Fruit fly (Drosophila melanogaster) whole organism, wandering third instar larva: ENCODE results near the gene CG32270.
A peak's percentile ranks its signal among the peaks of the same experiment; 100 is the strongest.

Source experiments
- CG32264 ChIP-seq: fragments of 200-800 bp; sonication (Bioruptor generic); optimal IDR thresholded peaks from 2 replicates; lab custom pipeline; 2016; ENCODE audit warnings: missing biosample characterization, missing genetic modification characterization
- CG9705 ChIP-seq: fragments of 200-800 bp; sonication (Bioruptor generic); optimal IDR thresholded peaks from 2 replicates; lab custom pipeline; 2018; ENCODE audit warnings: missing biosample characterization, mild to moderate bottlenecking, missing genetic modification characterization
- CrebA ChIP-seq: fragments of 200-800 bp; sonication (Bioruptor generic); optimal IDR thresholded peaks from 2 replicates; lab custom pipeline; 2016; ENCODE audit warnings: missing biosample characterization, mild to moderate bottlenecking, missing genetic modification characterization, borderline replicate concordance
- Dif ChIP-seq: fragments of 200-275, 200-300 bp; sonication (Bioruptor generic); optimal IDR thresholded peaks from 2 replicates; lab custom pipeline; 2018; ENCODE audit warnings: missing biosample characterization, missing genetic modification characterization; ENCODE audit not compliant: partially characterized antibody
- GATAd ChIP-seq: sonication (Bioruptor generic); optimal IDR thresholded peaks from 2 replicates; lab custom pipeline; 2016; ENCODE audit warnings: missing biosample characterization, missing genetic modification characterization
- HLH106 ChIP-seq: fragments of 200-800 bp; optimal IDR thresholded peaks from 3 replicates; lab custom pipeline; 2019; ENCODE audit warnings: missing biosample characterization, mild to moderate bottlenecking, missing genetic modification characterization, moderate library complexity
- Hnf4 ChIP-seq: fragments of 200-800 bp; sonication (Bioruptor generic); optimal IDR thresholded peaks from 2 replicates; lab custom pipeline; 2016; ENCODE audit warnings: missing biosample characterization, mild to moderate bottlenecking, missing genetic modification characterization
- Hr78 ChIP-seq: fragments of >200 bp; optimal IDR thresholded peaks from 2 replicates; lab custom pipeline; 2017; ENCODE audit warnings: missing biosample characterization, missing genetic modification characterization
- Hr83 ChIP-seq: fragments of 200-300 bp; sonication (Bioruptor generic); optimal IDR thresholded peaks from 2 replicates; lab custom pipeline; 2016; ENCODE audit warnings: missing biosample characterization, mild to moderate bottlenecking, missing genetic modification characterization, moderate library complexity; ENCODE audit not compliant: poor library complexity, severe bottlenecking
- Jra ChIP-seq: sonication (Bioruptor generic); optimal IDR thresholded peaks from 2 replicates; lab custom pipeline; 2016; ENCODE audit warnings: missing biosample characterization, missing genetic modification characterization
- Mio ChIP-seq: sonication (Bioruptor generic); optimal IDR thresholded peaks from 2 replicates; lab custom pipeline; 2016; ENCODE audit warnings: missing biosample characterization, missing genetic modification characterization
- Myc ChIP-seq: fragments of >200 bp; optimal IDR thresholded peaks from 2 replicates; lab custom pipeline; 2017
- N ChIP-seq: fragments of >200 bp; optimal IDR thresholded peaks from 2 replicates; lab custom pipeline; 2018; ENCODE audit warnings: missing biosample characterization, missing external identifiers, missing genetic modification characterization
- OdsH ChIP-seq: fragments of 200-800 bp; sonication (Bioruptor generic); optimal IDR thresholded peaks from 2 replicates; lab custom pipeline; 2016; ENCODE audit warnings: missing biosample characterization, mild to moderate bottlenecking, missing genetic modification characterization
- Rel ChIP-seq, 2 experiments: fragments of 200-800 bp; sonication (Bioruptor generic) in 1 of 2; optimal IDR thresholded peaks; 2 replicates in 1 of 2; 3 replicates in 1 of 2; lab custom pipeline; 2016 to 2019; ENCODE audit warnings: mild to moderate bottlenecking in 2 of 2, missing biosample characterization in 2 of 2, missing genetic modification characterization in 2 of 2, moderate library complexity in 1 of 2
- Sp1 ChIP-seq: fragments of 200-800 bp; sonication (Bioruptor generic); optimal IDR thresholded peaks from 3 replicates; lab custom pipeline; 2019; ENCODE audit warnings: missing biosample characterization, mild to moderate bottlenecking, missing genetic modification characterization, moderate library complexity
- Vsx2 ChIP-seq: fragments of 200-300, 225-300 bp; sonication (Bioruptor generic); optimal IDR thresholded peaks from 2 replicates; lab custom pipeline; 2018; ENCODE audit warnings: missing biosample characterization, missing genetic modification characterization; ENCODE audit not compliant: partially characterized antibody
- br ChIP-seq: fragments of 200-800 bp; sonication (Bioruptor generic); optimal IDR thresholded peaks from 2 replicates; lab custom pipeline; 2016; ENCODE audit warnings: missing biosample characterization, missing genetic modification characterization
- brk ChIP-seq: fragments of 200-800 bp; sonication (Bioruptor generic); optimal IDR thresholded peaks from 2 replicates; lab custom pipeline; 2016; ENCODE audit warnings: missing biosample characterization, mild to moderate bottlenecking, missing genetic modification characterization
- dl ChIP-seq, 2 experiments: fragments of 175-275, 200-275 bp in 1 of 2; fragments of 200-275 bp in 1 of 2; sonication (Bioruptor generic); optimal IDR thresholded peaks; lab custom pipeline; 2018; ENCODE audit warnings: mild to moderate bottlenecking in 2 of 2, missing biosample characterization in 2 of 2, missing genetic modification characterization in 2 of 2, moderate library complexity in 2 of 2; ENCODE audit not compliant: partially characterized antibody in 2 of 2, insufficient read depth in 1 of 2
- dmrt93B ChIP-seq: fragments of 200-800 bp; sonication (Bioruptor generic); optimal IDR thresholded peaks from 2 replicates; lab custom pipeline; 2018; ENCODE audit warnings: missing biosample characterization, mild to moderate bottlenecking, missing genetic modification characterization
- dsf ChIP-seq: sonication (Bioruptor generic); optimal IDR thresholded peaks from 2 replicates; lab custom pipeline; 2016; ENCODE audit warnings: missing biosample characterization, missing genetic modification characterization, borderline replicate concordance
- ey ChIP-seq: fragments of 200-800 bp; sonication (Bioruptor generic); optimal IDR thresholded peaks from 2 replicates; lab custom pipeline; 2016; ENCODE audit warnings: missing biosample characterization, missing genetic modification characterization
- foxo ChIP-seq, 2 experiments: fragments of 200-800 bp; sonication (Bioruptor generic); optimal IDR thresholded peaks; 2 replicates in 1 of 2; 3 replicates in 1 of 2; lab custom pipeline; 2016 to 2017; ENCODE audit warnings: missing biosample characterization in 2 of 2, missing genetic modification characterization in 2 of 2
- fru ChIP-seq: fragments of 200-800 bp; sonication (Bioruptor generic); optimal IDR thresholded peaks from 3 replicates; lab custom pipeline; 2016; ENCODE audit warnings: missing biosample characterization, mild to moderate bottlenecking, missing genetic modification characterization
- h ChIP-seq: fragments of 200-800 bp; sonication (Bioruptor generic); optimal IDR thresholded peaks from 3 replicates; lab custom pipeline; 2016; ENCODE audit warnings: missing biosample characterization, mild to moderate bottlenecking, missing genetic modification characterization
- jim ChIP-seq: fragments of 175-275, 200-325 bp; sonication (Bioruptor generic); optimal IDR thresholded peaks from 2 replicates; lab custom pipeline; 2016; ENCODE audit warnings: missing biosample characterization, mild to moderate bottlenecking, missing genetic modification characterization
- pan ChIP-seq: fragments of >200 bp; optimal IDR thresholded peaks from 2 replicates; lab custom pipeline; 2017
- psq ChIP-seq: fragments of 200-800 bp; sonication (Bioruptor generic); optimal IDR thresholded peaks from 3 replicates; lab custom pipeline; 2017; ENCODE audit warnings: missing biosample characterization, mild to moderate bottlenecking, missing genetic modification characterization, moderate library complexity
- rgr ChIP-seq: fragments of 200-800 bp; sonication (Bioruptor generic); optimal IDR thresholded peaks from 3 replicates; lab custom pipeline; 2016; ENCODE audit warnings: missing biosample characterization, mild to moderate bottlenecking, missing genetic modification characterization
- sage ChIP-seq: fragments of 200-800 bp; sonication (Bioruptor generic); optimal IDR thresholded peaks from 2 replicates; lab custom pipeline; 2016; ENCODE audit warnings: missing biosample characterization, mild to moderate bottlenecking, missing genetic modification characterization
- usp ChIP-seq: fragments of >200 bp; optimal IDR thresholded peaks from 2 replicates; lab custom pipeline; 2017; ENCODE audit warnings: missing biosample characterization, missing genetic modification characterization
- woc ChIP-seq: sonication (Bioruptor generic); optimal IDR thresholded peaks from 2 replicates; lab custom pipeline; 2016; ENCODE audit warnings: missing biosample characterization, mild to moderate bottlenecking, missing genetic modification characterization

Gene CG32270

dm6 chr3L:3192333-3192894 lies 16.4 kb downstream of the CG32270 start, which contains the start of gene CG14965:
CG14965 (minus strand) TSS chr3L:3192491.
- TF ChIP-seq Jra (GFP tag; lab: Kevin White, UChicago) (peak; percentile 8), jim (no peak), Hr83 (peak; percentile 76)
- TF ChIP-seq, all 38 proteins: peak for 2

dm6 chr3L:3189647-3190046 lies 19.1 kb downstream of the CG32270 start, which contains the start of the genes CG42525 and CG14958:
CG42525 (minus strand) TSS chr3L:3189747.
CG14958 (plus strand) TSS chr3L:3189978.
- TF ChIP-seq usp (no peak), brk (GFP tag; lab: Kevin White, UChicago) (no peak), HLH106 (no peak), GATAd (no peak), CG32264 (GFP tag; lab: Kevin White, UChicago) (no peak), sage (GFP tag; lab: Kevin White, UChicago) (no peak), N (no peak), OdsH (no peak), woc (GFP tag; lab: Kevin White, UChicago) (no peak), Hnf4 (GFP tag; lab: Kevin White, UChicago) (no peak), rgr (GFP tag; lab: Kevin White, UChicago) (no peak), Dif (no peak), h (GFP tag; lab: Kevin White, UChicago) (no peak), Rel (GFP tag; optimal IDR thresholded peaks at IDR 0.05; lab: Kevin White, UChicago) (no peak), Rel (tag; optimal IDR thresholded peaks at IDR 0.05; lab: Kevin White, UChicago) (no peak), ey (GFP tag; lab: Kevin White, UChicago) (no peak)

- peak; percentile 18 for TF ChIP-seq Hr83
- peak; percentile 31 for TF ChIP-seq Sp1 (GFP tag; lab: Kevin White, UChicago)
- no peak for TF ChIP-seq psq
- TF ChIP-seq Hnf4 (GFP tag; lab: Kevin White, UChicago), result peak; percentile 18
- TF ChIP-seq, all 38 proteins: peak for 3
Measured at dm6 chr3L:3187263-3187662, 21.5 kb downstream of the CG32270 start, which contains the start of gene CG14957. CG14957 (plus strand) TSS chr3L:3187563.

- TF ChIP-seq CrebA (GFP tag; lab: Kevin White, UChicago) (no peak), br (GFP tag; lab: Kevin White, UChicago) (no peak), rgr (GFP tag; lab: Kevin White, UChicago) (no peak), fru (GFP tag; lab: Kevin White, UChicago) (no peak), dl (GFP tag; optimal IDR thresholded peaks at IDR 0.05; lab: Kevin White, UChicago; ENCODE audit: insufficient read depth in 1 of 2, partially characterized antibody in 2 of 2) (no peak), woc (GFP tag; lab: Kevin White, UChicago) (no peak), ey (GFP tag; lab: Kevin White, UChicago) (no peak), jim (no peak), CG9705 (GFP tag; lab: Kevin White, UChicago) (no peak), psq (no peak), N (no peak)
Measured at dm6 chr3L:3186364-3186763, 22.4 kb downstream of the CG32270 start, which contains the start of gene CG32284. CG32284 (plus strand) TSS chr3L:3186664.

- TF ChIP-seq pan, result no peak
- no peak for TF ChIP-seq CG32264 (GFP tag; lab: Kevin White, UChicago)
- no peak for TF ChIP-seq Sp1 (GFP tag; lab: Kevin White, UChicago)
- no peak for TF ChIP-seq Vsx2 (GFP tag; lab: Kevin White, UChicago)
- no peak for TF ChIP-seq OdsH
- TF ChIP-seq Mio, result no peak
- no peak for TF ChIP-seq CrebA (GFP tag; lab: Kevin White, UChicago)
- TF ChIP-seq Hr78 (GFP tag; lab: Kevin White, UChicago), result no peak
- no peak for TF ChIP-seq usp
- no peak for TF ChIP-seq Myc (lab: Kevin White, UChicago)
- no peak for TF ChIP-seq sage (GFP tag; lab: Kevin White, UChicago)
- TF ChIP-seq dsf, result no peak
- TF ChIP-seq jim, result no peak
- no peak for TF ChIP-seq dmrt93B (GFP tag; lab: Kevin White, UChicago)
- TF ChIP-seq foxo (GFP tag; optimal IDR thresholded peaks at IDR 0.05; lab: Kevin White, UChicago), result no peak
Measured at dm6 chr3L:3184104-3184503, 24.7 kb downstream of the CG32270 start, which contains the start of gene CG42494. CG42494 (plus strand) TSS chr3L:3184404.
